Fruit fly (Drosophila melanogaster): ENCODE data around the gene CG31715.

DNA sequence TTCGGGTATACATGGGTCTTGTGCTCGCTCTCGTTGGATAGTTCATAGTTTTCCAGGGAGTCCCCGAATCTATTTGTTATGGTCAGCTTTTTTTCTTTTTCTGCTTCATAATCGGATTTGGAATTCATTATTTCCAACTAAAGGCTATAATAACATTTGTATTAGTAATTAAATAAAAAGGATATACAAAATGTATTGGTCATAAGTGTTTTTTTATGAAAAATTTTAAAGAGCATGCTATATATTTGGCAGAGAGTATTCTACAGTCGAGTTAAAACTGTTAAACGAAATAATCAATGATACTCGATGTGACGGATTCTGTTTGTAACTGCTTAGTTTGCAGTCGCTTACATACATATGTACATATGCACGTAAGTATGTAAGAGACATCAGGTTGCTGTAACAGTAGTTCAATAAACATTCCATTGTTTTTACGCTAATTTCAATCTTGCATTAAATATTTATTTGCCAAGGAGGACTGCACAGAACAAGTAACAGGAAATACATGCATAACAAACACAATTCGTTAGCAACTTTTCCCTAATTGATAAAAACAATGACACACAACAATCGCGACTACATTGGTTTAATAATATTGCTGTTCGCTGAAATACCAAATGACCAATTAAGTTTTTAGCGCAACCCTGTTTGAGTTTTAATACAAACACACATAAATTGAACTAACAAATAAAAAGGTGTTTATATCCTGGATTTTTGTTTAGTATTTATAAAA is 42.2 kb upstream of the CG31715 start:
- TF ChIP-seq Dll (optimal IDR thresholded peaks at IDR 0.05) (no peak), CG8478 (optimal IDR thresholded peaks at IDR 0.05) (no peak), pan (optimal IDR thresholded peaks at IDR 0.05) (no peak)

Data from whole organism.